Fruit fly (Drosophila melanogaster) whole organism: ENCODE data around the gene CG34140.

Experiments used
- CG8478 ChIP-seq: fragments of >200 bp; optimal IDR thresholded peaks from 2 replicates; lab custom pipeline; 2018; ENCODE audit warnings: inconsistent platforms
- Dll ChIP-seq: fragments of >200 bp; optimal IDR thresholded peaks from 2 replicates; lab custom pipeline; 2017
- EcR ChIP-seq, 2 experiments: fragments of >200 bp; optimal IDR thresholded peaks; 2 replicates each; lab custom pipeline; 2017; ENCODE audit warnings: missing biosample characterization in 2 of 2, missing genetic modification characterization in 2 of 2, missing genetic modification reagents in 2 of 2
- pan ChIP-seq: fragments of >200 bp; optimal IDR thresholded peaks from 2 replicates; lab custom pipeline; 2017
- psq ChIP-seq: fragments of >200 bp; optimal IDR thresholded peaks from 2 replicates; lab custom pipeline; 2017
- usp ChIP-seq: fragments of >200 bp; optimal IDR thresholded peaks from 2 replicates; lab custom pipeline; 2017; ENCODE audit warnings: missing biosample characterization, missing genetic modification characterization, mixed read lengths

DNA sequence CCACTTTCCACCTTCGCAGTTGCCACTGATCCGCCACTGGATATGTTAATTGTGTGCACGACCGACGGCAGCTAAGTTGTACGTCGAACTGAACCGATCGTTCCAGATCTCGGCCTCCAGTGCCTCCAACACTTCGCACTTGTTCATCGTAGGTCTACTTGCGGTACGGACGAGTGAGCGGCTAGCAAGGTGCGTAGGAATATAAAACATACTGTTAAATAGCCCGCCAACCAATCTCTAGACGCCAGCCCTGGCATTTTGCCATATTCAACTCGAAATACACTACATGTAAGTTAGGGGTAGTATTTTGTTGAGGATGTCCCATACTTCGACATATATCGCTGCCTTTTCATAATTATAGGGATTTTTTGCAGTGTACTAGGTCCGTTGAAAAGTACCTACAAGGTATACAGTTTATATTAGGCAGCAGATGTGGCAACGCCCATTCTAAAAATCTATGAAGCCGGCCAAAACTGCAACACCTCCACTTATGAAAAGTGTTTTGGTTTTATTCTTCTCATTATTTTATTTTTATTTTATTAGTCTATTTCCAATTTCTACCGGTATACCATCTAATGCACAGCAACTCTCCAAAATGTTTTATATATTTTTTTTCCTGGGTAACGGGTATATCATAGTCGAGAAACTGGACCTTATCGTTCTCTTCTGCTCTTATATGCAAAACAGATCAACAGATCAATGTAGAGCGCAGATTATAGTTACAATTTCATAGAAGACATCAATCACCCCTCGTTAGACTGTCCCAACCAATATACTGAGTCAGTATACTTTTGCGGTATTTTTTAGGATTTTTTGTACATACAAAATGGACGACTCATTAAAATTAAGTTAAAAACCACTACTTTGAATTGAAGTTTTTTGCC lies 39.0 kb upstream of the CG34140 start, which contains the start of the genes pyx and CG33229:
- TF ChIP-seq psq = no peak
- TF ChIP-seq pan = no peak
- no peak for TF ChIP-seq CG8478 (lab: Kevin White, UChicago)
- no peak for TF ChIP-seq EcR (GFP tag; optimal IDR thresholded peaks at IDR 0.05; lab: Kevin White, UChicago)
- no peak for TF ChIP-seq Dll (lab: Kevin White, UChicago)
- TF ChIP-seq usp (GFP tag; lab: Kevin White, UChicago) = no peak
